Fruit fly (Drosophila melanogaster) whole organism, adult: ENCODE data around the gene ND-15.

Source experiments
- CG11617 ChIP-seq: fragments of 200-800 bp; sonication (Bioruptor generic); optimal IDR thresholded peaks from 2 replicates; lab custom pipeline; 2017; ENCODE audit warnings: mild to moderate bottlenecking, missing biosample characterization, missing genetic modification reagents, missing genetic modification characterization
- CG12768 ChIP-seq: fragments of 200-800 bp; sonication (Bioruptor generic); optimal IDR thresholded peaks from 2 replicates; lab custom pipeline; 2017; ENCODE audit warnings: missing biosample characterization, missing genetic modification characterization, mild to moderate bottlenecking, moderate library complexity, missing genetic modification reagents
- CG14711 ChIP-seq: fragments of 200-800 bp; sonication (Bioruptor generic); optimal IDR thresholded peaks from 2 replicates; lab custom pipeline; 2018; ENCODE audit warnings: missing biosample characterization, mild to moderate bottlenecking, missing genetic modification characterization, moderate library complexity
- CG1620 ChIP-seq: fragments of 200-800 bp; sonication (Bioruptor generic); optimal IDR thresholded peaks from 2 replicates; lab custom pipeline; 2016; ENCODE audit warnings: missing biosample characterization, missing genetic modification characterization
- CG33017 ChIP-seq: fragments of 200-800 bp; sonication (Bioruptor generic); optimal IDR thresholded peaks from 2 replicates; lab custom pipeline; 2018; ENCODE audit warnings: missing biosample characterization, mild to moderate bottlenecking, missing genetic modification characterization, moderate library complexity
- CG5204 ChIP-seq: fragments of 200-800 bp; sonication (Bioruptor generic); optimal IDR thresholded peaks from 2 replicates; lab custom pipeline; 2016; ENCODE audit warnings: missing biosample characterization, missing genetic modification characterization
- CG7045 ChIP-seq: fragments of 200-800 bp; sonication (Bioruptor generic); optimal IDR thresholded peaks from 2 replicates; lab custom pipeline; 2017; ENCODE audit warnings: missing biosample characterization, mild to moderate bottlenecking, missing genetic modification characterization
- CG7101 ChIP-seq: fragments of 200-800 bp; sonication (Bioruptor generic); optimal IDR thresholded peaks from 2 replicates; lab custom pipeline; 2018; ENCODE audit warnings: missing biosample characterization, mild to moderate bottlenecking, missing genetic modification characterization, moderate library complexity
- Clk ChIP-seq: fragments of 200-800 bp; sonication (Bioruptor generic); optimal IDR thresholded peaks from 2 replicates; lab custom pipeline; 2017; ENCODE audit warnings: missing biosample characterization, missing genetic modification characterization
- Crg-1 ChIP-seq: fragments of 200-800 bp; sonication (Bioruptor generic); optimal IDR thresholded peaks from 2 replicates; lab custom pipeline; 2016; ENCODE audit warnings: missing biosample characterization, missing genetic modification characterization
- Hr96 ChIP-seq: fragments of 200-800 bp; sonication (Bioruptor generic); optimal IDR thresholded peaks from 2 replicates; lab custom pipeline; 2016; ENCODE audit warnings: missing biosample characterization, missing genetic modification characterization
- Mnt ChIP-seq: fragments of 200-800 bp; sonication (Bioruptor generic); optimal IDR thresholded peaks from 2 replicates; lab custom pipeline; 2016; ENCODE audit warnings: missing biosample characterization, mild to moderate bottlenecking, missing genetic modification characterization
- bab1 ChIP-seq: fragments of 200-800 bp; sonication (Bioruptor generic); optimal IDR thresholded peaks from 3 replicates; lab custom pipeline; 2019; ENCODE audit warnings: missing biosample characterization, mild to moderate bottlenecking, missing genetic modification characterization, moderate library complexity
- cic ChIP-seq: fragments of 200-800 bp; sonication (Bioruptor generic); optimal IDR thresholded peaks from 2 replicates; lab custom pipeline; 2017; ENCODE audit warnings: missing biosample characterization, mild to moderate bottlenecking, missing genetic modification characterization, moderate library complexity
- cnc ChIP-seq, 2 experiments: fragments of >200 bp; optimal IDR thresholded peaks; 2 replicates each; lab custom pipeline; 2017
- kay ChIP-seq: fragments of 200-800 bp; sonication (Bioruptor generic); peaks from one replicate; lab custom pipeline; 2016; ENCODE audit warnings: missing biosample characterization, missing genetic modification characterization, borderline replicate concordance
- ovo ChIP-seq: fragments of 200-800 bp; sonication (Bioruptor generic); optimal IDR thresholded peaks from 2 replicates; lab custom pipeline; 2016; ENCODE audit warnings: missing biosample characterization, missing genetic modification characterization
- pad ChIP-seq: fragments of 200-800 bp; sonication (Bioruptor generic); optimal IDR thresholded peaks from 3 replicates; lab custom pipeline; 2017; ENCODE audit warnings: missing biosample characterization, missing genetic modification characterization, mild to moderate bottlenecking, moderate library complexity, missing genetic modification reagents
- tj ChIP-seq: fragments of 200-800 bp; sonication (Bioruptor generic); optimal IDR thresholded peaks from 3 replicates; lab custom pipeline; 2017; ENCODE audit warnings: missing biosample characterization, mild to moderate bottlenecking, missing genetic modification characterization, moderate library complexity
- toe ChIP-seq: fragments of 200-800 bp; sonication (Bioruptor generic); optimal IDR thresholded peaks from 2 replicates; lab custom pipeline; 2016; ENCODE audit warnings: missing biosample characterization, missing genetic modification characterization

The ND-15 gene

DNA sequence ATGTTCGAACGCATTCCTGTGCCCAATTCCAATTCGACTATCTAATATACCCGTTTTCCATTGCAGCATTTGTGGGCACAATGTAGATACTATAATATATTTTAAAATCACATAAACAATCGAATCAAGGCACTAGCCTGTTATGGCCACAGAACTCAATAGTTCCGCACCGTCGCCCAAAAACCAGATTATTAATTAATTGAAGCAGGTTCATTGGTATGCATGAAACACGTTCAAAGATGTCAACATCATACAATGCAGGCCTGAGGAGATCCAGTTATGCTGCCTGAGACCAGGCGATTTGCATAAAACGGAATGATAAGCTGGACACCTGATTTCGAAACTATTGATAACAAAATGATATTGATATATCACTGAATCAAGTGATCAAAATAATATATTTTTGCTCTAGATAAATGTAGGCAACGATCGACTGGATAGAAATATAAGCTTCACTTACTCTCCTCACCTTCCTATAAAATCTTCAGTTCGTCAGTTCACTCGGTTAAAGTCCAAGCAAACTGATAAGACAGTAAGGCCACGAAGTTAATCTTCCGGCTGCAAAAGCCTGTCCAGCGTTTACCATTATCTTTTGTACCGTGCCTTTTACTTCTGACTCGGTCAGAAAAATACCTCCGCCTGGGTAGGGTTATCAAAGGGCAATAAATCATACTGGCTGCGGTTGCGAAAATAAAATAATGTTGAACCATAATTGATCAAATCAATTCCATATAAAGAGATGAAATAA lies 21.0 kb downstream of the ND-15 start:
- TF ChIP-seq kay, result peak; percentile 30
- no peak for TF ChIP-seq Mnt (GFP tag; lab: Kevin White, UChicago)

DNA sequence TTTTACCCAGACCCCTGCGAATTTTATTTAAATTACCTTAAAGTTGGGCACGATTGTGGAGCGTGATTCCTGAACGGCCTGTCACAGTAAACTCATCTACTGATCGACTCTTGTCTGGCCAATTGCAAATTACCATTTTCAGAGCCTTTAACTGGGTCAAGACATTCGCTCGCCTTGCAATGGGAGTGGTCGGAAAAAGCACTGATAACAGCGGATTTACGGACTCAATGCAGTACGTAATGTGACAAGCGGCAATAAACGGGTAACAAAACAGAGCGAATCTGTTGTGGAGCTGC lies 21.6 kb downstream of the ND-15 start:
- TF ChIP-seq CG1620 (GFP tag; lab: Kevin White, UChicago) (no peak), bab1 (GFP tag; lab: Kevin White, UChicago) (no peak), CG12768 (GFP tag; lab: Kevin White, UChicago) (no peak), CG7101 (no peak), toe (GFP tag; lab: Kevin White, UChicago) (no peak)

DNA sequence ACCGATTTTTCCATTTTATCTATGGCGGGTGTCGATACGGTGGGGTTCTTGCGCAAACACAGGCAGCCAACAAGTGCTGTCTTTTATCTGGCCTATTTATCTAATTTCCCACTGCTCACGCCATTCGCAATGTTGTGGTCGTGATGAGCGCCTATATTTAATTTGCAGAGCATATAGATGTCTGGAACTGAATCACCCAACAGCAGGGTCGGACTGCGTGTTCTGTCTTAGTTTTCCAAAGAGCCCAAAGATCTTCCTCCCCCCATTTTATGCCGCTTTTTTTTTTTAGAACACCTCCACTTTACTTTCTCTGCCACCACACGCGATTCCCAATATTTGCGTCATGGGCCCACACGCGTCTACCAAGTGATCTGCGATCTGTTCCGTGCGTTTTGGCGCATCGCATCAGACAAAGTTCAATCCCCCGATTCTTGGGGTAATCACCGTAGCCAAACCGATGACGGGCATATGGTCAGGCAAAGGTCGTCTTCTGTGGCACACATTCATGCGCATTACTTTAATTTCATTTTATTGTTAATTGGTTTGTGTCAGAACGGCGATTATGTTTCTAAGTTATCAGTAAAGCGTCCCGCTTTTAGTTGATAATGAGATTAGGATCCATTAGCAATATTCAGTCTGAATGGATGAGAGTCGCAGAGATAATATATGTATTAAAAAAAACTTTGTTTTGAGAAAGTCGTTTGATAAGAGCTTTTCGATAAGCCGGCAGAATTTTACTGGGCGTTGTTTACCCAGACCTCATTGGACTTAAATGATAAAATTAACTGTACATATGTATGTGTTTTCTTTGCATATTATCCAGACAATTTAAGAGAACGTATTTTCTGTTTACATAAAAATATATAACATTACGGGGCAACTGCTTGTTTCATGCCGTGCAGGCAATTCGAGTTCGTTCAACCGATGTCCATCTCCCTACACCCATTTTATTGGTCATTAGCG lies 22.5 kb downstream of the ND-15 start:
- TF ChIP-seq kay, result peak; percentile 84
- no peak for TF ChIP-seq CG7045 (GFP tag; lab: Kevin White, UChicago)
- TF ChIP-seq bab1 (GFP tag; lab: Kevin White, UChicago), result no peak
- peak; percentile 11 for TF ChIP-seq CG12768 (GFP tag; lab: Kevin White, UChicago)
- TF ChIP-seq CG11617 (GFP tag; lab: Kevin White, UChicago), result no peak
- TF ChIP-seq CG33017 (tag; lab: Kevin White, UChicago), result no peak
- peak; percentile 53 for TF ChIP-seq cic
- no peak for TF ChIP-seq CG1620 (GFP tag; lab: Kevin White, UChicago)
- TF ChIP-seq CG5204 (GFP tag; lab: Kevin White, UChicago), result no peak
- TF ChIP-seq Mnt (GFP tag; lab: Kevin White, UChicago), result no peak

DNA sequence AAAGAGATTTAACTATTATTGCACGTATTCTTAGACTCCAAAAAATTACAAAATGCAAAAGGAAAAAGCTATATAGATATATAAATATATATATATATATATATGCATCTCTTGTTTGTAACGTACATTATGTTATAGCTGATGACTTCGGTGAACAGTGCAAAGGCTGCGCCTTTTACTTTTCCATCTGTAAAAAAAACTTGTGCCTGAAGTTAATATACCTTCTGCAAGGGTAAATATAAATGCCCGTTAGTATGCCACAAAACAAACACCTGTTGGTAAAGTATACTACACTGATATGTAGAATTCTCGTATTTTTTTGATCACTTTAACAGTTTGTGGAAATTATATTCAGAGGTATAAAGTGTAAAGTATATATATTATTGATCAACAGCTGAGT lies 23.5 kb downstream of the ND-15 start:
- TF ChIP-seq pad (GFP tag; lab: Kevin White, UChicago) (no peak), Mnt (GFP tag; lab: Kevin White, UChicago) (no peak), ovo (GFP tag; lab: Kevin White, UChicago) (no peak), CG11617 (GFP tag; lab: Kevin White, UChicago) (no peak)

DNA sequence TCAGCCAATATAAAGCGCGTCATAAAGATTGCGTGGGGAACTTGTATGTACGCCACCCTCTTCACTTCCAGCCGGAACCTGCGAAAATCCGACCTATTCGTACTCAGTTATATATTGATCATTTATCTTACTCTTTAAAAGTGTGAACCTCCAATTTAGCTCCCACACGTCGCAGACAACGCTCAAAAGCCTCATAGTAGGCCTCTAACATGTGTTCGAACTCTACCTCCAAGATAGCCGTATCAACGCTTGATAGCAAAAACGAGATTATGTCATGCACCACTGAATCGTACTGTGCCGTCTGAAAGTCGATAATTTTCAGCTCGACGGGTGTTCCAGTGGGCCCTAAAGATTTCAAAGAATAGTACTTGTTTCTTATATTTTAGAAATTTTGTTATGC lies 25.1 kb downstream of the ND-15 start:
- TF ChIP-seq Hr96 (GFP tag; lab: Kevin White, UChicago), result no peak
- TF ChIP-seq tj (GFP tag; lab: Kevin White, UChicago), result no peak
- TF ChIP-seq Crg-1 (GFP tag; lab: Kevin White, UChicago), result no peak
- no peak for TF ChIP-seq CG14711
- peak; percentile 27 for TF ChIP-seq CG12768 (GFP tag; lab: Kevin White, UChicago)
- no peak for TF ChIP-seq CG11617 (GFP tag; lab: Kevin White, UChicago)
- TF ChIP-seq CG33017 (tag; lab: Kevin White, UChicago), result no peak
- peak; percentile 37 for TF ChIP-seq cic
- no peak for TF ChIP-seq ovo (GFP tag; lab: Kevin White, UChicago)

DNA sequence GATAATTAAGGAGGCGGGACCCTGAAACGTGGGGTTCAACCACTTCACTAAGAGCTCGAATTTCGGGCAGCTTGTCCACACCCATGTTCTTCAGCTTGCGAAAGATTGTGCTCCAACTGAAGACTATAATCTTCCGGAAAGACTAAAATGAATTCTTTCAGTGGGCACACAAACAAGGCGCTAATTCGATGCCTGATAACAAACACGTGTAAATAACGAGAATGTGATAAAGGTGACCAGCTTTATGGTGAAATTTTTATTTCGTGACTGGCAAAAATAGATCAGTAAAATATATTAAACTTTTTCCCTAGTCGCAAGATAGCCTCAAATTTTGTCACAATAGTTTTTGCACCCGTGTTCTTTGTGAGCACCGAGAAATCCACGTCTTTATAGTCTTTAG lies 26.3 kb downstream of the ND-15 start, which contains the start of the genes CG31975 and ovm:
Gene CG31975 (minus strand): TSS at position 144 of the 400 bp plus-strand sequence.
Gene ovm (minus strand): TSS at position 144 of the 400 bp plus-strand sequence.
- peak in 1 of 2 experiments; percentile 68 for TF ChIP-seq cnc (optimal IDR thresholded peaks at IDR 0.05; lab: Kevin White, UChicago)
- peak; percentile 1 for TF ChIP-seq kay
- no peak for TF ChIP-seq toe (GFP tag; lab: Kevin White, UChicago)
- TF ChIP-seq ovo (GFP tag; lab: Kevin White, UChicago), result no peak
- TF ChIP-seq Mnt (GFP tag; lab: Kevin White, UChicago), result peak; percentile 26

DNA sequence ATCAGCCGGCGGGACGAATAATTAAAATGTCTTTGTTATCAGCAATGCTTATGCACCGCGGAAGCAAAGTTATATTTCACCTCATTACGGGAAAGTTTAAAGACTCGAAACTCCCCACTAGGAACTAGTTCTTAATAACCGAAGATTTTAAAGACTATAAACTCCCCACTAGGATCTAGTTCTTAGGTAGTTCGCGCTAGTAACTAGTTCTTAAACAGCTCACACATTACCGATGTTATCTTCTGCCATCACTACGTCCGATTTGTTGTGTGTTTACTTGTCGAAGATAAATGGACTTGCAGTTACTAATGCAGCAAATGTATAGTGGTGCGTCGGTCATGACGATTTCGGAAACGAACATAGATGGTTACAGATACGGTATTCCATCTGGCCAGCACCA lies 28.6 kb downstream of the ND-15 start, which contains the start of the genes CG31974 and CG11454:
Gene CG31974 (minus strand): TSS at position 4 of the 400 bp plus-strand sequence.
Gene CG11454 (plus strand): TSS at position 236 of the 400 bp plus-strand sequence.
- TF ChIP-seq Clk, result no peak
- TF ChIP-seq bab1 (GFP tag; lab: Kevin White, UChicago), result peak; percentile 9
- peak; percentile 40 for TF ChIP-seq cic
- no peak for TF ChIP-seq Crg-1 (GFP tag; lab: Kevin White, UChicago)
- peak; percentile 1 for TF ChIP-seq Mnt (GFP tag; lab: Kevin White, UChicago)
